Worm (Caenorhabditis elegans) whole organism, young adult: ENCODE data around the gene srh-241.

Source experiments
- K12H6.12 ChIP-seq: fragments of 200-800 bp; sonication (Bioruptor generic); optimal IDR thresholded peaks from 2 replicates; lab custom pipeline; 2018; ENCODE audit warnings: mild to moderate bottlenecking, missing genetic modification characterization, missing compliant biosample characterization
- ama-1 ChIP-seq, 3 experiments: fragments of 150-350 bp in 1 of 3; sonication (generic microtip) in 2 of 3; optimal IDR thresholded peaks; 2 replicates each; lab custom pipeline; 2014 to 2018; ENCODE audit warnings: missing biosample characterization in 2 of 3, missing genetic modification characterization in 2 of 3, missing genetic modification reagents in 2 of 3
- aptf-2 ChIP-seq: fragments of 200-800 bp; sonication (Bioruptor generic); conservative IDR thresholded peaks from 2 replicates; pipeline ENCODE4 v1.3.6; 2022; ENCODE audit warnings: missing genetic modification reagents, missing genetic modification characterization, missing compliant biosample characterization
- ceh-40 ChIP-seq: fragments of 200-800 bp; sonication (Bioruptor generic); IDR thresholded peaks from 2 replicates; pipeline ENCODE4 v1.3.6; 2022; ENCODE audit warnings: missing genetic modification characterization, missing compliant biosample characterization
- fkh-3 ChIP-seq: sonication (generic microtip); optimal IDR thresholded peaks from 2 replicates; lab custom pipeline; 2016; ENCODE audit warnings: mild to moderate bottlenecking, missing genetic modification characterization, missing compliant biosample characterization
- mes-4 ChIP-seq: sonication (generic microtip); optimal IDR thresholded peaks from 2 replicates; lab custom pipeline; 2016; ENCODE audit warnings: missing genotype, missing genetic modification characterization, missing compliant biosample characterization
- snpc-4 ChIP-seq, 5 experiments: fragments of 150-350 bp in 1 of 5; sonication (generic microtip) in 4 of 5; optimal IDR thresholded peaks; 2 replicates each; lab custom pipeline; 2014 to 2018; ENCODE audit warnings: missing genetic modification characterization in 5 of 5, missing biosample characterization in 3 of 5, antibody characterized with exemption in 2 of 5, mild to moderate bottlenecking in 2 of 5, missing compliant biosample characterization in 2 of 5, missing genotype in 2 of 5, moderate library complexity in 2 of 5, missing genetic modification reagents in 1 of 5
- tbp1 ChIP-seq: fragments of 200-800 bp; sonication (Bioruptor generic); optimal IDR thresholded peaks from 2 replicates; lab custom pipeline; 2018; ENCODE audit warnings: mild to moderate bottlenecking, missing genetic modification characterization, missing compliant biosample characterization

DNA sequence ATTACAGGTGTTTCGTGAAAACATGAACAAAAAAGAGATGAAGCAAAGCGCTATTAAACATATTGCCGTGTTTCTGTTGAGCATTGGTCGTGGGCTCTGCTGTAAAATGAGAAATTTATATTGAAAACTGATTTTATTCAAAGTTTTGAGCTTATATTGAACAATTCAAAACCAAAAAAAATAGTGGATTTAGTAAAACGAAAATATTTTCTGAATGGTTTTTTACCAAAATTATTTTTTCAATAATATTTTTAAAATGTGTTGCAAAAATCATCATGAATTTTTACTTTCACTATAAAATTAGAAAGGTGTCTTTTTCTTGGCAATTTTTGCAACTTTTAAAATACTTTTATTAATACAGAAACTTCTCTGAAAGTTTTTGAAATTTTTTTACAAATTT lies 33.8 kb upstream of the srh-241 start, which contains the start of gene C31B8.7:
- TF ChIP-seq ceh-40 (GFP tag; lab: Robert Waterston, UW) (no peak), K12H6.12 (tag; lab: Kevin White, UChicago) (no peak), ama-1 (optimal IDR thresholded peaks at IDR 0.05; lab: Kevin White, UChicago) (no peak), ama-1 (GFP tag; optimal IDR thresholded peaks at IDR 0.05; lab: Kevin White, UChicago) (no peak), fkh-3 (no peak), snpc-4 (GFP tag; optimal IDR thresholded peaks at IDR 0.05; lab: Kevin White, UChicago) (no peak), snpc-4 (tag; optimal IDR thresholded peaks at IDR 0.05; lab: Kevin White, UChicago) (no peak), aptf-2 (GFP tag; lab: Robert Waterston, UW) (no peak), tbp1 (GFP tag; lab: Kevin White, UChicago) (no peak), mes-4 (tag; lab: Kevin White, UChicago) (no peak)
